Worm (Caenorhabditis elegans): Measurements from ENCODE around the gene unc-76.

Gene unc-76

ce11 chrV:15067165-15067564, 4.4 kb upstream of the unc-76 start, which contains the start of gene C25D7.10:
C25D7.10 (plus strand) TSS chrV:15067465.
- TF ChIP-seq lin-38 (GFP tag; IDR thresholded peaks at IDR 0.05), result peak; percentile 27; the same call in 1 of the 2 replicates
- TF ChIP-seq ces-1 (GFP tag; optimal IDR thresholded peaks at IDR 0.05), result no peak

ce11 chrV:15068378-15068777, 3.2 kb upstream of the unc-76 start, which contains the start of gene dnj-3:
dnj-3 (plus strand) TSS chrV:15068678.
- TF ChIP-seq lin-38 (GFP tag; IDR thresholded peaks at IDR 0.05), result no peak
- no peak for TF ChIP-seq gei-8 (GFP tag; optimal IDR thresholded peaks at IDR 0.05)
- TF ChIP-seq hmg-1.1 (GFP tag; IDR thresholded peaks at IDR 0.05), result no peak
- no peak for TF ChIP-seq ceh-32 (tag; optimal IDR thresholded peaks at IDR 0.05; ENCODE audit: poor library complexity)
- no peak for TF ChIP-seq spr-3 (GFP tag; optimal IDR thresholded peaks at IDR 0.05)
- TF ChIP-seq nhr-48 (tag; optimal IDR thresholded peaks at IDR 0.05), result no peak
- no peak for TF ChIP-seq T26A8.4 (GFP tag; IDR thresholded peaks at IDR 0.05)
- TF ChIP-seq rbr-2 (tag; optimal IDR thresholded peaks at IDR 0.05), result no peak
- no peak for TF ChIP-seq pha-4 (GFP tag; IDR thresholded peaks at IDR 0.05)
- no peak for TF ChIP-seq pha-4 (tag; optimal IDR thresholded peaks at IDR 0.05)
- no peak for TF ChIP-seq ama-1 (optimal IDR thresholded peaks at IDR 0.05)
- TF ChIP-seq vab-7 (GFP tag; IDR thresholded peaks at IDR 0.05), result no peak
- no peak for TF ChIP-seq duxl-1 (tag; optimal IDR thresholded peaks at IDR 0.05; ENCODE audit: poor library complexity)
- no peak for TF ChIP-seq nhr-6 (tag; optimal IDR thresholded peaks at IDR 0.05)
- no peak for TF ChIP-seq mxl-2 (GFP tag; conservative IDR thresholded peaks at IDR 0.05)
- no peak for TF ChIP-seq ztf-11 (tag; optimal IDR thresholded peaks at IDR 0.05)
- no peak for TF ChIP-seq madf-9 (GFP tag; conservative IDR thresholded peaks at IDR 0.05)
- no peak for TF ChIP-seq lim-7 (GFP tag; IDR thresholded peaks at IDR 0.05)
- no peak for TF ChIP-seq Y75B8A.6 (GFP tag; IDR thresholded peaks at IDR 0.05)
- TF ChIP-seq dmd-6 (GFP tag; IDR thresholded peaks at IDR 0.05), result no peak
- no peak for TF ChIP-seq unc-130 (GFP tag; optimal IDR thresholded peaks at IDR 0.05)

- TF ChIP-seq lsy-2 (tag; optimal IDR thresholded peaks at IDR 0.05), result peak in 1 of 2 experiments; percentile 61
- TF ChIP-seq fkh-10 (GFP tag; optimal IDR thresholded peaks at IDR 0.05), result peak; percentile 14
- no peak for TF ChIP-seq attf-4 (tag; optimal IDR thresholded peaks at IDR 0.05)
- no peak for TF ChIP-seq lin-13 (GFP tag; optimal IDR thresholded peaks at IDR 0.05)
- no peak for TF ChIP-seq egl-43 (GFP tag; IDR thresholded peaks at IDR 0.05)
- TF ChIP-seq php-3 (GFP tag; IDR thresholded peaks at IDR 0.05), result no peak
- no peak for TF ChIP-seq mxl-3 (GFP tag; optimal IDR thresholded peaks at IDR 0.05)
- no peak for TF ChIP-seq lin-39 (tag; optimal IDR thresholded peaks at IDR 0.05)
- no peak for TF ChIP-seq nhr-11 (tag; optimal IDR thresholded peaks at IDR 0.05)
Observed at ce11 chrV:15069435-15069985, 2.0 kb upstream of the unc-76 start.

- TF ChIP-seq aha-1 (tag), result peak; percentile 71
- TF ChIP-seq saeg-2 (GFP tag; IDR thresholded peaks at IDR 0.05), result no peak
- no peak for TF ChIP-seq unc-130 (GFP tag; optimal IDR thresholded peaks at IDR 0.05)
- TF ChIP-seq fos-1 (tag; optimal IDR thresholded peaks at IDR 0.05), result no peak
- no peak for TF ChIP-seq lin-38 (GFP tag; IDR thresholded peaks at IDR 0.05)
Observed at ce11 chrV:15072738-15073137, 1.2 kb downstream of the unc-76 start.

- TF ChIP-seq lsy-2 (tag; optimal IDR thresholded peaks at IDR 0.05) (peak in 1 of 2 experiments; percentile 32), rbr-2 (tag; optimal IDR thresholded peaks at IDR 0.05) (peak; percentile 43), ama-1 (optimal IDR thresholded peaks at IDR 0.05) (no peak), nhr-6 (tag; optimal IDR thresholded peaks at IDR 0.05) (no peak), mes-2 (tag; optimal IDR thresholded peaks at IDR 0.05; ENCODE audit: poor library complexity, severe bottlenecking) (peak; percentile 10), aha-1 (tag) (peak; percentile 80), ceh-28 (tag; optimal IDR thresholded peaks at IDR 0.05) (peak; percentile 35), hmg-1.1 (GFP tag; IDR thresholded peaks at IDR 0.05) (peak; percentile 65), dmd-9 (GFP tag; IDR thresholded peaks at IDR 0.05) (no peak), fkh-10 (GFP tag; optimal IDR thresholded peaks at IDR 0.05) (peak; percentile 82), unc-62 (GFP tag; optimal IDR thresholded peaks at IDR 0.05 in 1 of 2) (peak in 1 of 2 experiments; percentile 25), unc-62 (tag; optimal IDR thresholded peaks at IDR 0.05) (no peak)
Observed at ce11 chrV:15074907-15075306, 3.3 kb downstream of the unc-76 start.

Data from whole organism, L4 larva.